Worm (Caenorhabditis elegans): ENCODE data around the gene scav-3.

ce11 chrIII:12410304-12410703 is 46.3 kb downstream of the scav-3 start:
- no peak for TF ChIP-seq ztf-28 (GFP tag; IDR thresholded peaks at IDR 0.05)
- TF ChIP-seq cebp-1 (GFP tag; IDR thresholded peaks at IDR 0.05), result no peak
- no peak for TF ChIP-seq cebp-1 (tag; optimal IDR thresholded peaks at IDR 0.05)
- TF ChIP-seq let-607 (tag; optimal IDR thresholded peaks at IDR 0.05), result no peak
- no peak for TF ChIP-seq athp-1 (tag; optimal IDR thresholded peaks at IDR 0.05)
